Fruit fly (Drosophila melanogaster): ENCODE data around the gene Apc.

The Apc gene

dm6 chr3R:28843776-28844610 is 555 bp downstream of the Apc start (continued):
- TF ChIP-seq CG31388 (GFP tag; optimal IDR thresholded peaks at IDR 0.05) (no peak), Gsc (GFP tag; IDR thresholded peaks at IDR 0.05) (no peak), yki (optimal IDR thresholded peaks at IDR 0.05) (no peak), CG4360 (GFP tag; IDR thresholded peaks at IDR 0.05) (peak; percentile 72), ATbp (GFP tag; optimal IDR thresholded peaks at IDR 0.05) (peak; percentile 14), insv (GFP tag; optimal IDR thresholded peaks at IDR 0.05) (peak; percentile 98 to 99), onecut (GFP tag; IDR thresholded peaks at IDR 0.05) (peak; percentile 98), CG12236 (GFP tag; optimal IDR thresholded peaks at IDR 0.05) (peak; percentile 24), oc (tag; optimal IDR thresholded peaks at IDR 0.05) (no peak), ewg (GFP tag; optimal IDR thresholded peaks at IDR 0.05) (peak; percentile 46), CG15479 (GFP tag; optimal IDR thresholded peaks at IDR 0.05) (peak; percentile 92), slou (GFP tag; optimal IDR thresholded peaks at IDR 0.05) (no peak), cg (GFP tag; optimal IDR thresholded peaks at IDR 0.05) (peak; percentile 89), bbx (GFP tag; IDR thresholded peaks at IDR 0.05; ENCODE audit: partially characterized antibody) (0 out of 2 replicates have a peak, but pooled peaks have one; percentile 19), Elba2 (GFP tag; optimal IDR thresholded peaks at IDR 0.05) (peak; percentile 92), D (optimal IDR thresholded peaks at IDR 0.05) (peak; percentile 55), D (GFP tag; optimal IDR thresholded peaks at IDR 0.05) (no peak), CG34224 (GFP tag; IDR thresholded peaks at IDR 0.05; ENCODE audit: partially characterized antibody) (no peak), Nf-YB (GFP tag; optimal IDR thresholded peaks at IDR 0.05) (peak; percentile 32), peb (GFP tag; IDR thresholded peaks at IDR 0.05) (no peak), CG2199 (GFP tag; IDR thresholded peaks at IDR 0.05) (0 out of 3 replicates have a peak, but pooled peaks have one; percentile 8), HmgD (GFP tag; optimal IDR thresholded peaks at IDR 0.05) (peak; percentile 15), CG14860 (GFP tag; IDR thresholded peaks at IDR 0.05; ENCODE audit: partially characterized antibody) (no peak), Blimp-1 (GFP tag; optimal IDR thresholded peaks at IDR 0.05) (peak; percentile 71), GATAe (GFP tag; conservative IDR thresholded peaks at IDR 0.05) (no peak)

- peak; percentile 84 for TF ChIP-seq sd (tag; optimal IDR thresholded peaks at IDR 0.05)
- TF ChIP-seq ash1 (GFP tag; optimal IDR thresholded peaks at IDR 0.05): no peak
- TF ChIP-seq CG14710 (tag; optimal IDR thresholded peaks at IDR 0.05): no peak
- no peak for TF ChIP-seq CG14965 (GFP tag; optimal IDR thresholded peaks at IDR 0.05; ENCODE audit: borderline replicate concordance)
- peak; percentile 79 for TF ChIP-seq exex (tag; optimal IDR thresholded peaks at IDR 0.05)
- TF ChIP-seq dm (GFP tag; optimal IDR thresholded peaks at IDR 0.05): no peak
- TF ChIP-seq pan (optimal IDR thresholded peaks at IDR 0.05): no peak
- TF ChIP-seq pan (GFP tag; optimal IDR thresholded peaks at IDR 0.05 in 1 of 2, IDR thresholded peaks at IDR 0.05 in 1 of 2): no peak
- TF ChIP-seq CG15011 (GFP tag; optimal IDR thresholded peaks at IDR 0.05): no peak
- TF ChIP-seq mirr (GFP tag; optimal IDR thresholded peaks at IDR 0.05): peak; percentile 45
- TF ChIP-seq GATAe (GFP tag; conservative IDR thresholded peaks at IDR 0.05): peak; percentile 51; the same call in 1 of the 2 replicates
- no peak for TF ChIP-seq corto (GFP tag; optimal IDR thresholded peaks at IDR 0.05)
- no peak for TF ChIP-seq CG10267 (tag; optimal IDR thresholded peaks at IDR 0.05)
- peak; percentile 1 for TF ChIP-seq HmgZ (tag; optimal IDR thresholded peaks at IDR 0.05)
- TF ChIP-seq pita (GFP tag; optimal IDR thresholded peaks at IDR 0.05): no peak
- TF ChIP-seq lola (GFP tag; optimal IDR thresholded peaks at IDR 0.05): no peak
- no peak for TF ChIP-seq zf30C (GFP tag; optimal IDR thresholded peaks at IDR 0.05)
- TF ChIP-seq eyg (GFP tag; optimal IDR thresholded peaks at IDR 0.05): no peak
- TF ChIP-seq CG6854 (GFP tag; optimal IDR thresholded peaks at IDR 0.05): no peak
- no peak for TF ChIP-seq CG17328 (GFP tag; IDR thresholded peaks at IDR 0.05)
- TF ChIP-seq CG34422 (GFP tag; IDR thresholded peaks at IDR 0.05): no peak
- no peak for TF ChIP-seq schlank (tag; optimal IDR thresholded peaks at IDR 0.05)
- TF ChIP-seq CG6654 (GFP tag; optimal IDR thresholded peaks at IDR 0.05): no peak
- TF ChIP-seq en (GFP tag; optimal IDR thresholded peaks at IDR 0.05): no peak
- no peak for TF ChIP-seq jigr1 (GFP tag; IDR thresholded peaks at IDR 0.05)
- no peak for TF ChIP-seq CG6689 (GFP tag; IDR thresholded peaks at IDR 0.05)
Measured at dm6 chr3R:28842431-28842830, 2.1 kb downstream of the Apc start.
